Fruit fly (Drosophila melanogaster) whole organism, embryonic: ENCODE data around the gene DnaJ-H.

Experiments
- CG10147 ChIP-seq: fragments of 200-800 bp; sonication (Bioruptor generic); optimal IDR thresholded peaks from 2 replicates; lab custom pipeline; 2019; ENCODE audit warnings: missing biosample characterization, mild to moderate bottlenecking, missing genetic modification characterization, moderate library complexity
- CG10543 ChIP-seq: fragments of 200-800 bp; sonication (Bioruptor generic); optimal IDR thresholded peaks from 3 replicates; lab custom pipeline; 2017; ENCODE audit warnings: missing biosample characterization, mild to moderate bottlenecking, missing genetic modification characterization, moderate library complexity
- CG11723 ChIP-seq: fragments of 200-800 bp; sonication (Bioruptor generic); optimal IDR thresholded peaks from 2 replicates; lab custom pipeline; 2017; ENCODE audit warnings: missing biosample characterization, mild to moderate bottlenecking, missing genetic modification characterization
- CG12769 ChIP-seq: fragments of 200-800 bp; sonication (Bioruptor generic); optimal IDR thresholded peaks from 2 replicates; lab custom pipeline; 2019; ENCODE audit warnings: missing biosample characterization, mild to moderate bottlenecking, missing genetic modification characterization, moderate library complexity
- CG13424 ChIP-seq: fragments of 200-800 bp; sonication (Bioruptor generic); optimal IDR thresholded peaks from 2 replicates; lab custom pipeline; 2019; ENCODE audit warnings: missing biosample characterization, mild to moderate bottlenecking, missing genetic modification characterization, moderate library complexity
- CG13894 ChIP-seq: fragments of 200-800 bp; sonication (Bioruptor generic); optimal IDR thresholded peaks from 3 replicates; lab custom pipeline; 2018; ENCODE audit warnings: missing biosample characterization, mild to moderate bottlenecking, missing genetic modification characterization, moderate library complexity
- CG14014 ChIP-seq: fragments of 200-800 bp; sonication (Bioruptor generic); IDR thresholded peaks from 2 replicates; pipeline ENCODE4 v1.3.6; 2022; ENCODE audit warnings: missing biosample characterization, missing genetic modification characterization
- CG14441 ChIP-seq: fragments of 200-800 bp; sonication (Bioruptor generic); IDR thresholded peaks from 2 replicates; pipeline ENCODE4 v1.3.6; 2022; ENCODE audit warnings: missing biosample characterization, missing genetic modification characterization
- CG15479 ChIP-seq: fragments of 200-800 bp; sonication (Bioruptor generic); optimal IDR thresholded peaks from 3 replicates; lab custom pipeline; 2019; ENCODE audit warnings: missing biosample characterization, mild to moderate bottlenecking, missing genetic modification characterization, moderate library complexity
- CG1603 ChIP-seq: fragments of 200-800 bp; sonication (Bioruptor generic); optimal IDR thresholded peaks from 2 replicates; lab custom pipeline; 2019; ENCODE audit warnings: missing biosample characterization, mild to moderate bottlenecking, missing genetic modification characterization, moderate library complexity
- CG17829 ChIP-seq: fragments of 200-800 bp; optimal IDR thresholded peaks from 2 replicates; lab custom pipeline; 2019; ENCODE audit warnings: missing biosample characterization, mild to moderate bottlenecking, missing genetic modification characterization, moderate library complexity
- CG18619 ChIP-seq: fragments of 200-800 bp; sonication (Bioruptor generic); optimal IDR thresholded peaks from 3 replicates; lab custom pipeline; 2017; ENCODE audit warnings: missing biosample characterization, mild to moderate bottlenecking, missing genetic modification characterization
- CG2120 ChIP-seq: fragments of 200-800 bp; sonication (Bioruptor generic); optimal IDR thresholded peaks from 3 replicates; lab custom pipeline; 2016; ENCODE audit warnings: missing biosample characterization, missing genetic modification characterization
- CG3163 ChIP-seq: fragments of 200-800 bp; sonication (Bioruptor generic); optimal IDR thresholded peaks from 3 replicates; lab custom pipeline; 2016; ENCODE audit warnings: missing biosample characterization, missing genetic modification characterization
- CG32767 ChIP-seq: fragments of 200-800 bp; sonication (Bioruptor generic); IDR thresholded peaks from 2 replicates; pipeline ENCODE4 v1.3.6; 2022; ENCODE audit warnings: missing biosample characterization, missing genetic modification characterization
- CG5180 ChIP-seq: fragments of 200-800 bp; sonication (Bioruptor generic); optimal IDR thresholded peaks from 3 replicates; lab custom pipeline; 2017; ENCODE audit warnings: missing biosample characterization, missing genetic modification characterization, mild to moderate bottlenecking, moderate library complexity, missing genetic modification reagents
- CG6765 ChIP-seq: fragments of 200-800 bp; sonication (Bioruptor generic); optimal IDR thresholded peaks from 3 replicates; lab custom pipeline; 2017; ENCODE audit warnings: missing biosample characterization, mild to moderate bottlenecking, missing genetic modification characterization
- Dbx ChIP-seq: fragments of 200-800 bp; sonication (Bioruptor generic); IDR thresholded peaks from 3 replicates; pipeline ENCODE4 v1.3.6; 2022; ENCODE audit warnings: missing biosample characterization, missing genetic modification characterization
- Dip3 ChIP-seq: fragments of 200-800 bp; sonication (Bioruptor generic); optimal IDR thresholded peaks from 3 replicates; lab custom pipeline; 2016; ENCODE audit warnings: missing biosample characterization, missing genetic modification characterization
- Eip74EF ChIP-seq, 2 experiments: fragments of 200-800 bp in 1 of 2; fragments of >200 bp in 1 of 2; sonication (Bioruptor generic) in 1 of 2; optimal IDR thresholded peaks; 2 replicates each; lab custom pipeline; 2017 to 2019; ENCODE audit warnings: missing biosample characterization in 2 of 2, missing genetic modification characterization in 2 of 2, mild to moderate bottlenecking in 1 of 2, moderate library complexity in 1 of 2
- Elba2 ChIP-seq: fragments of 200-800 bp; sonication (Bioruptor generic); optimal IDR thresholded peaks from 3 replicates; lab custom pipeline; 2016; ENCODE audit warnings: missing biosample characterization, missing genetic modification characterization
- Fer1 ChIP-seq: fragments of 200-800 bp; sonication (Bioruptor generic); optimal IDR thresholded peaks from 2 replicates; lab custom pipeline; 2017; ENCODE audit warnings: missing biosample characterization, mild to moderate bottlenecking, missing genetic modification characterization
- Hr78 ChIP-seq, 2 experiments: fragments of 200-800 bp in 1 of 2; fragments of >200 bp in 1 of 2; sonication (Bioruptor generic) in 1 of 2; optimal IDR thresholded peaks; 2 replicates each; lab custom pipeline; 2017 to 2019; ENCODE audit warnings: missing biosample characterization in 2 of 2, missing genetic modification characterization in 2 of 2, mild to moderate bottlenecking in 1 of 2, moderate library complexity in 1 of 2
- NC2α ChIP-seq: fragments of 200-800 bp; sonication (Bioruptor generic); optimal IDR thresholded peaks from 2 replicates; lab custom pipeline; 2016; ENCODE audit warnings: missing biosample characterization, missing genetic modification characterization
- NfI ChIP-seq: fragments of 200-800 bp; sonication (Bioruptor generic); optimal IDR thresholded peaks from 3 replicates; lab custom pipeline; 2018; ENCODE audit warnings: missing biosample characterization, mild to moderate bottlenecking, missing genetic modification characterization, moderate library complexity
- Six4 ChIP-seq: fragments of 200-800 bp; sonication (Bioruptor generic); optimal IDR thresholded peaks from 2 replicates; lab custom pipeline; 2016; ENCODE audit warnings: missing biosample characterization, missing genetic modification characterization
- Sox100B ChIP-seq: fragments of 200-800 bp; sonication (Bioruptor generic); optimal IDR thresholded peaks from 3 replicates; lab custom pipeline; 2018; ENCODE audit warnings: missing biosample characterization, mild to moderate bottlenecking, missing genetic modification characterization
- Sox102F ChIP-seq: fragments of 200-800 bp; sonication (Bioruptor generic); optimal IDR thresholded peaks from 2 replicates; lab custom pipeline; 2018; ENCODE audit warnings: missing biosample characterization, mild to moderate bottlenecking, missing genetic modification characterization, moderate library complexity
- Usf ChIP-seq: fragments of 200-800 bp; sonication (Bioruptor generic); optimal IDR thresholded peaks from 2 replicates; lab custom pipeline; 2017; ENCODE audit warnings: missing genotype, missing biosample characterization, missing genetic modification characterization
- Xrp1 ChIP-seq: fragments of 200-800 bp; sonication (Bioruptor generic); IDR thresholded peaks from 2 replicates; pipeline ENCODE4 v1.3.6; 2022; ENCODE audit warnings: missing biosample characterization, missing genetic modification characterization
- YL-1 ChIP-seq: fragments of 200-800 bp; sonication (Bioruptor generic); optimal IDR thresholded peaks from 3 replicates; lab custom pipeline; 2017; ENCODE audit warnings: missing biosample characterization, mild to moderate bottlenecking, missing genetic modification characterization
- az2 ChIP-seq: fragments of 200-800 bp; sonication (Bioruptor generic); optimal IDR thresholded peaks from 3 replicates; lab custom pipeline; 2016; ENCODE audit warnings: missing biosample characterization, missing genetic modification characterization
- bcd ChIP-seq: fragments of 200-800 bp; sonication (Bioruptor generic); optimal IDR thresholded peaks from 2 replicates; lab custom pipeline; 2017; ENCODE audit warnings: missing biosample characterization, mild to moderate bottlenecking, missing genetic modification characterization
- ci ChIP-seq: fragments of 200-800 bp; sonication (Bioruptor generic); IDR thresholded peaks from 3 replicates; pipeline ENCODE4 v1.3.6; 2022; ENCODE audit warnings: missing biosample characterization, missing genetic modification characterization
- ems ChIP-seq: fragments of 200-800 bp; sonication (Bioruptor generic); optimal IDR thresholded peaks from 3 replicates; lab custom pipeline; 2016; ENCODE audit warnings: missing biosample characterization, missing genetic modification characterization
- eve ChIP-seq, 2 experiments: fragments of >200 bp; optimal IDR thresholded peaks; 2 replicates each; lab custom pipeline; 2017; ENCODE audit warnings: missing biosample characterization in 2 of 2, missing genetic modification characterization in 2 of 2
- exex ChIP-seq: fragments of 200-800 bp; sonication (Bioruptor generic); optimal IDR thresholded peaks from 4 replicates; lab custom pipeline; 2018; ENCODE audit warnings: missing biosample characterization, mild to moderate bottlenecking, missing genetic modification characterization, moderate library complexity
- fd64A ChIP-seq: fragments of 200-800 bp; sonication (Bioruptor generic); optimal IDR thresholded peaks from 3 replicates; lab custom pipeline; 2018; ENCODE audit warnings: missing biosample characterization, mild to moderate bottlenecking, missing genetic modification characterization
- fd96Cb ChIP-seq: fragments of 200-800 bp; sonication (Bioruptor generic); optimal IDR thresholded peaks from 2 replicates; lab custom pipeline; 2018; ENCODE audit warnings: missing biosample characterization, mild to moderate bottlenecking, missing genetic modification characterization, moderate library complexity
- lab ChIP-seq: fragments of 200-800 bp; sonication (Bioruptor generic); optimal IDR thresholded peaks from 3 replicates; lab custom pipeline; 2017; ENCODE audit warnings: missing biosample characterization, missing genetic modification characterization, mild to moderate bottlenecking, moderate library complexity, missing genetic modification reagents
- nom ChIP-seq: fragments of 200-800 bp; sonication (Bioruptor generic); optimal IDR thresholded peaks from 2 replicates; lab custom pipeline; 2017; ENCODE audit warnings: missing biosample characterization, missing genetic modification characterization, mild to moderate bottlenecking, moderate library complexity, missing genetic modification reagents
- odd ChIP-seq: fragments of 200-800 bp; sonication (Bioruptor generic); optimal IDR thresholded peaks from 2 replicates; lab custom pipeline; 2017; ENCODE audit warnings: missing biosample characterization, mild to moderate bottlenecking, missing genetic modification characterization
- p53 ChIP-seq: fragments of 200-800 bp; sonication (Bioruptor generic); optimal IDR thresholded peaks from 2 replicates; lab custom pipeline; 2016; ENCODE audit warnings: missing biosample characterization, missing genetic modification characterization
- rib ChIP-seq: fragments of 200-800 bp; sonication (Bioruptor generic); IDR thresholded peaks from 2 replicates; pipeline ENCODE4 v1.3.6; 2022; ENCODE audit warnings: missing biosample characterization, missing genetic modification characterization
- run ChIP-seq: fragments of 200-800 bp; sonication (Bioruptor generic); optimal IDR thresholded peaks from 3 replicates; lab custom pipeline; 2018; ENCODE audit warnings: missing biosample characterization, mild to moderate bottlenecking, missing genetic modification characterization
- shn ChIP-seq: fragments of 200-800 bp; sonication (Bioruptor generic); optimal IDR thresholded peaks from 3 replicates; lab custom pipeline; 2016; ENCODE audit warnings: missing biosample characterization, missing genetic modification characterization
- slbo ChIP-seq: fragments of 200-800 bp; sonication (Bioruptor generic); IDR thresholded peaks from 2 replicates; pipeline ENCODE4 v1.3.6; 2022; ENCODE audit warnings: missing biosample characterization, missing genetic modification characterization
- tll ChIP-seq, 2 experiments: fragments of 200-800 bp in 1 of 2; fragments of >200 bp in 1 of 2; sonication (Bioruptor generic) in 1 of 2; optimal IDR thresholded peaks; 2 replicates each; lab custom pipeline; 2017 to 2019; ENCODE audit warnings: missing biosample characterization in 2 of 2, missing genetic modification characterization in 2 of 2, mild to moderate bottlenecking in 1 of 2, moderate library complexity in 1 of 2
- wek ChIP-seq: fragments of 200-800 bp; sonication (Bioruptor generic); optimal IDR thresholded peaks from 3 replicates; lab custom pipeline; 2018; ENCODE audit warnings: missing biosample characterization, mild to moderate bottlenecking, missing genetic modification characterization, moderate library complexity

DnaJ-H gene

dm6 chr2L:13205256-13205655 is 39.4 kb upstream of the DnaJ-H start (continued):
- TF ChIP-seq az2 (GFP tag; lab: Kevin White, UChicago) (no peak), CG17829 (tag; lab: Kevin White, UChicago) (peak; percentile 4), CG10543 (GFP tag; lab: Kevin White, UChicago) (peak; percentile 91), run (tag; lab: Kevin White, UChicago) (peak; percentile 21), Elba2 (no peak), ci (GFP tag; lab: Robert Waterston, UW) (peak; percentile 80; the same call in 1 of the 3 replicates), wek (GFP tag; lab: Kevin White, UChicago) (peak; percentile 26), odd (peak; percentile 6), tll (GFP tag; optimal IDR thresholded peaks at IDR 0.05; lab: Kevin White, UChicago) (peak in 1 of 2 experiments; percentile 64), Sox102F (peak; percentile 14), CG14014 (GFP tag; lab: Robert Waterston, UW) (0 out of 2 replicates have a peak, but pooled peaks have one; percentile 9), fd64A (peak; percentile 5), CG6765 (GFP tag; lab: Kevin White, UChicago) (no peak), exex (tag; lab: Kevin White, UChicago) (no peak), CG1603 (peak; percentile 20), CG11723 (GFP tag; lab: Kevin White, UChicago) (peak; percentile 30), p53 (peak; percentile 25), Eip74EF (GFP tag; optimal IDR thresholded peaks at IDR 0.05; lab: Kevin White, UChicago) (peak in 1 of 2 experiments; percentile 61), Fer1 (GFP tag; lab: Kevin White, UChicago) (peak; percentile 75), Usf (GFP tag; lab: Kevin White, UChicago) (peak; percentile 18), CG10147 (GFP tag; lab: Kevin White, UChicago) (peak; percentile 3), Six4 (GFP tag; lab: Kevin White, UChicago) (no peak), CG15479 (peak; percentile 12), CG2120 (GFP tag; lab: Kevin White, UChicago) (peak; percentile 5), CG13424 (tag; lab: Kevin White, UChicago) (peak; percentile 29), rib (GFP tag; lab: Robert Waterston, UW) (0 out of 2 replicates have a peak, but pooled peaks have one; percentile 20), shn (GFP tag; lab: Kevin White, UChicago) (peak; percentile 5), CG14441 (0 out of 2 replicates have a peak, but pooled peaks have one; percentile 3), CG13894 (tag; lab: Kevin White, UChicago) (peak; percentile 93), Hr78 (GFP tag; optimal IDR thresholded peaks at IDR 0.05; lab: Kevin White, UChicago) (peak in 1 of 2 experiments; percentile 17), Xrp1 (GFP tag; lab: Robert Waterston, UW) (peak; percentile 44; the same call in 1 of the 2 replicates), bcd (GFP tag; lab: Kevin White, UChicago) (peak; percentile 38), YL-1 (GFP tag; lab: Kevin White, UChicago) (peak; percentile 2), CG18619 (GFP tag; lab: Kevin White, UChicago) (peak; percentile 29), slbo (GFP tag; lab: Robert Waterston, UW) (peak; percentile 15; the same call in 1 of the 2 replicates), fd96Cb (tag; lab: Kevin White, UChicago) (no peak), Dbx (peak; percentile 58; the same call in 1 of the 3 replicates), nom (GFP tag; lab: Kevin White, UChicago) (peak; percentile 53), CG12769 (tag; lab: Kevin White, UChicago) (peak; percentile 85), Dip3 (GFP tag; lab: Kevin White, UChicago) (peak; percentile 22), ems (no peak), CG3163 (GFP tag; lab: Kevin White, UChicago) (no peak), NC2α (GFP tag; lab: Kevin White, UChicago) (peak; percentile 17), CG5180 (GFP tag; lab: Kevin White, UChicago) (peak; percentile 38), lab (GFP tag; lab: Kevin White, UChicago) (peak; percentile 17), eve (GFP tag; optimal IDR thresholded peaks at IDR 0.05; lab: Kevin White, UChicago) (no peak), CG32767 (peak; percentile 59; the same call in 1 of the 2 replicates), Sox100B (peak; percentile 9), NfI (GFP tag; lab: Kevin White, UChicago) (peak; percentile 19)
